Fruit fly (Drosophila melanogaster) whole organism, embryonic: Measurements from ENCODE around the gene CG7739.

Experiments
- CG10267 ChIP-seq: fragments of 200-800 bp; sonication (Bioruptor generic); optimal IDR thresholded peaks from 2 replicates; lab custom pipeline; 2018; ENCODE audit warnings: missing biosample characterization, mild to moderate bottlenecking, missing genetic modification characterization, moderate library complexity
- CG10543 ChIP-seq: fragments of 200-800 bp; sonication (Bioruptor generic); optimal IDR thresholded peaks from 3 replicates; lab custom pipeline; 2017; ENCODE audit warnings: missing biosample characterization, mild to moderate bottlenecking, missing genetic modification characterization, moderate library complexity
- CG11696 ChIP-seq: fragments of 200-800 bp; sonication (Bioruptor generic); IDR thresholded peaks from 2 replicates; pipeline ENCODE4 v1.3.6; 2022; ENCODE audit warnings: missing biosample characterization, missing genetic modification characterization
- CG13123 ChIP-seq: fragments of 200-800 bp; sonication (Bioruptor generic); optimal IDR thresholded peaks from 2 replicates; lab custom pipeline; 2016; ENCODE audit warnings: missing biosample characterization, missing genetic modification characterization
- CG13287 ChIP-seq: fragments of 200-800 bp; sonication (Bioruptor generic); IDR thresholded peaks from 2 replicates; pipeline ENCODE4 v1.3.6; 2022; ENCODE audit warnings: missing biosample characterization, missing genetic modification characterization; ENCODE audit not compliant: partially characterized antibody
- CG13775 ChIP-seq: fragments of 200-800 bp; sonication (Bioruptor generic); optimal IDR thresholded peaks from 3 replicates; lab custom pipeline; 2017; ENCODE audit warnings: missing biosample characterization, mild to moderate bottlenecking, missing genetic modification characterization
- CG14014 ChIP-seq: fragments of 200-800 bp; sonication (Bioruptor generic); IDR thresholded peaks from 2 replicates; pipeline ENCODE4 v1.3.6; 2022; ENCODE audit warnings: missing biosample characterization, missing genetic modification characterization
- CG1529 ChIP-seq: fragments of 200-800 bp; sonication (Bioruptor generic); optimal IDR thresholded peaks from 3 replicates; lab custom pipeline; 2018; ENCODE audit warnings: missing biosample characterization, missing genetic modification characterization
- CG17361 ChIP-seq: fragments of 200-800 bp; sonication (Bioruptor generic); IDR thresholded peaks from 3 replicates; pipeline ENCODE4 v1.3.6; 2022; ENCODE audit warnings: missing biosample characterization, missing genetic modification characterization
- CG17385 ChIP-seq: fragments of 200-800 bp; sonication (Bioruptor generic); optimal IDR thresholded peaks from 3 replicates; lab custom pipeline; 2018; ENCODE audit warnings: missing biosample characterization, mild to moderate bottlenecking, missing genetic modification characterization
- CG17829 ChIP-seq: fragments of 200-800 bp; optimal IDR thresholded peaks from 2 replicates; lab custom pipeline; 2019; ENCODE audit warnings: missing biosample characterization, mild to moderate bottlenecking, missing genetic modification characterization, moderate library complexity
- CG18599 ChIP-seq: fragments of 200-800 bp; sonication (Bioruptor generic); optimal IDR thresholded peaks from 3 replicates; lab custom pipeline; 2017; ENCODE audit warnings: missing biosample characterization, missing genetic modification characterization, mild to moderate bottlenecking, moderate library complexity, missing genetic modification reagents
- CG31224 ChIP-seq: fragments of 200-800 bp; sonication (Bioruptor generic); IDR thresholded peaks from 2 replicates; pipeline ENCODE4 v1.3.6; 2022; ENCODE audit warnings: missing biosample characterization, missing genetic modification characterization
- CG31441 ChIP-seq: fragments of 200-800 bp; sonication (Bioruptor generic); IDR thresholded peaks from 2 replicates; pipeline ENCODE4 v1.3.6; 2022; ENCODE audit warnings: missing biosample characterization, missing genetic modification characterization
- CG32532 ChIP-seq: fragments of 200-800 bp; sonication (Bioruptor generic); IDR thresholded peaks from 2 replicates; pipeline ENCODE4 v1.3.6; 2022; ENCODE audit warnings: missing biosample characterization, missing genetic modification characterization
- CG3407 ChIP-seq: fragments of 200-800 bp; sonication (Bioruptor generic); optimal IDR thresholded peaks from 2 replicates; lab custom pipeline; 2018; ENCODE audit warnings: missing biosample characterization, mild to moderate bottlenecking, missing genetic modification characterization
- CG5953 ChIP-seq: fragments of 200-800 bp; sonication (Bioruptor generic); IDR thresholded peaks from 2 replicates; pipeline ENCODE4 v1.3.6; 2022; ENCODE audit warnings: missing biosample characterization, missing genetic modification characterization
- CG6254 ChIP-seq: fragments of 200-800 bp; sonication (Bioruptor generic); optimal IDR thresholded peaks from 3 replicates; lab custom pipeline; 2017; ENCODE audit warnings: mild to moderate bottlenecking, missing biosample characterization, missing genetic modification reagents, missing genetic modification characterization
- CG6689 ChIP-seq: fragments of 200-800 bp; sonication (Bioruptor generic); IDR thresholded peaks from 2 replicates; pipeline ENCODE4 v1.3.6; 2022; ENCODE audit warnings: missing biosample characterization, missing genetic modification characterization
- CG6813 ChIP-seq: fragments of 200-800 bp; sonication (Bioruptor generic); optimal IDR thresholded peaks from 2 replicates; lab custom pipeline; 2017; ENCODE audit warnings: missing biosample characterization, missing genetic modification characterization, mild to moderate bottlenecking, moderate library complexity, missing genetic modification reagents
- CG7271 ChIP-seq: fragments of 200-800 bp; sonication (Bioruptor generic); optimal IDR thresholded peaks from 2 replicates; lab custom pipeline; 2018; ENCODE audit warnings: missing biosample characterization, mild to moderate bottlenecking, missing genetic modification characterization, moderate library complexity
- Doc2 ChIP-seq: fragments of 200-800 bp; sonication (Bioruptor generic); IDR thresholded peaks from 2 replicates; pipeline ENCODE4 v1.3.6; 2022; ENCODE audit warnings: missing biosample characterization, missing genetic modification characterization
- E2f2 ChIP-seq: fragments of 200-800 bp; sonication (Bioruptor generic); IDR thresholded peaks from 2 replicates; pipeline ENCODE4 v1.3.6; 2022; ENCODE audit warnings: missing biosample characterization, missing genetic modification characterization
- HLH3B ChIP-seq: fragments of 200-800 bp; sonication (Bioruptor generic); IDR thresholded peaks from 2 replicates; pipeline ENCODE4 v1.3.6; 2022; ENCODE audit warnings: missing biosample characterization, missing genetic modification characterization
- HLH54F ChIP-seq: fragments of 200-800 bp; sonication (Bioruptor generic); optimal IDR thresholded peaks from 3 replicates; lab custom pipeline; 2016; ENCODE audit warnings: missing biosample characterization, missing genetic modification characterization
- Meics ChIP-seq: fragments of 200-800 bp; sonication (Bioruptor generic); optimal IDR thresholded peaks from 2 replicates; lab custom pipeline; 2017; ENCODE audit warnings: missing biosample characterization, mild to moderate bottlenecking, missing genetic modification characterization
- Nf-YA ChIP-seq: fragments of 200-800 bp; sonication (Bioruptor generic); IDR thresholded peaks from 2 replicates; pipeline ENCODE4 v1.3.6; 2022; ENCODE audit warnings: missing biosample characterization, missing genetic modification characterization
- PHDP ChIP-seq: fragments of 200-800 bp; sonication (Bioruptor generic); optimal IDR thresholded peaks from 3 replicates; lab custom pipeline; 2018; ENCODE audit warnings: missing biosample characterization, mild to moderate bottlenecking, missing genetic modification characterization, moderate library complexity
- Ptx1 ChIP-seq: fragments of 200-800 bp; sonication (Bioruptor generic); IDR thresholded peaks from 2 replicates; pipeline ENCODE4 v1.3.6; 2022; ENCODE audit warnings: missing biosample characterization, missing genetic modification characterization
- Sox100B ChIP-seq: fragments of 200-800 bp; sonication (Bioruptor generic); optimal IDR thresholded peaks from 3 replicates; lab custom pipeline; 2018; ENCODE audit warnings: missing biosample characterization, mild to moderate bottlenecking, missing genetic modification characterization
- Sox102F ChIP-seq: fragments of 200-800 bp; sonication (Bioruptor generic); optimal IDR thresholded peaks from 2 replicates; lab custom pipeline; 2018; ENCODE audit warnings: missing biosample characterization, mild to moderate bottlenecking, missing genetic modification characterization, moderate library complexity
- Vsx1 ChIP-seq: fragments of 200-800 bp; sonication (Bioruptor generic); optimal IDR thresholded peaks from 2 replicates; lab custom pipeline; 2017; ENCODE audit warnings: missing biosample characterization, mild to moderate bottlenecking, missing genetic modification characterization, missing genetic modification reagents
- ap ChIP-seq: fragments of 200-800 bp; sonication (Bioruptor generic); IDR thresholded peaks from 2 replicates; pipeline ENCODE4 v1.3.6; 2022; ENCODE audit warnings: missing biosample characterization, missing genetic modification characterization
- ash1 ChIP-seq: fragments of 200-800 bp; sonication (Bioruptor generic); optimal IDR thresholded peaks from 2 replicates; lab custom pipeline; 2018; ENCODE audit warnings: missing biosample characterization, mild to moderate bottlenecking, missing genetic modification characterization
- bcd ChIP-seq: fragments of 200-800 bp; sonication (Bioruptor generic); optimal IDR thresholded peaks from 2 replicates; lab custom pipeline; 2017; ENCODE audit warnings: missing biosample characterization, mild to moderate bottlenecking, missing genetic modification characterization
- cg ChIP-seq: fragments of 200-800 bp; sonication (Bioruptor generic); optimal IDR thresholded peaks from 3 replicates; lab custom pipeline; 2019; ENCODE audit warnings: missing biosample characterization, mild to moderate bottlenecking, missing genetic modification characterization, moderate library complexity
- chinmo ChIP-seq: fragments of 200-800 bp; sonication (Bioruptor generic); IDR thresholded peaks from 4 replicates; pipeline ENCODE4 v1.3.6; 2022; ENCODE audit warnings: missing biosample characterization, missing genetic modification characterization; ENCODE audit not compliant: partially characterized antibody
- crc ChIP-seq: fragments of 200-800 bp; sonication (Bioruptor generic); optimal IDR thresholded peaks from 2 replicates; lab custom pipeline; 2016; ENCODE audit warnings: missing biosample characterization, missing genetic modification characterization
- gsb-n ChIP-seq: fragments of 200-800 bp; sonication (Bioruptor generic); optimal IDR thresholded peaks from 3 replicates; lab custom pipeline; 2018; ENCODE audit warnings: missing biosample characterization, mild to moderate bottlenecking, missing genetic modification characterization
- lola ChIP-seq, 3 experiments: fragments of >200 bp in 2 of 3; fragments of 200-800 bp in 1 of 3; sonication (Bioruptor generic) in 1 of 3; optimal IDR thresholded peaks; 2 replicates each; lab custom pipeline; 2017 to 2019; ENCODE audit warnings: missing biosample characterization in 3 of 3, missing genetic modification characterization in 3 of 3, mild to moderate bottlenecking in 1 of 3, moderate library complexity in 1 of 3
- mam ChIP-seq: fragments of 200-800 bp; sonication (Bioruptor generic); optimal IDR thresholded peaks from 3 replicates; lab custom pipeline; 2016; ENCODE audit warnings: missing biosample characterization, missing genetic modification characterization
- nmo ChIP-seq: fragments of 200-800 bp; sonication (Bioruptor generic); optimal IDR thresholded peaks from 2 replicates; lab custom pipeline; 2018; ENCODE audit warnings: missing biosample characterization, mild to moderate bottlenecking, missing genetic modification characterization, moderate library complexity
- onecut ChIP-seq: fragments of 200-800 bp; sonication (Bioruptor generic); IDR thresholded peaks from 2 replicates; pipeline ENCODE4 v1.3.6; 2022; ENCODE audit warnings: missing biosample characterization, missing genetic modification characterization
- seq ChIP-seq: fragments of 200-800 bp; sonication (Bioruptor generic); IDR thresholded peaks from 2 replicates; pipeline ENCODE4 v1.3.6; 2022; ENCODE audit warnings: missing biosample characterization, missing genetic modification characterization
- sim ChIP-seq: fragments of 200-800 bp; sonication (Bioruptor generic); IDR thresholded peaks from 2 replicates; pipeline ENCODE4 v1.3.6; 2022; ENCODE audit warnings: missing biosample characterization, missing genetic modification characterization
- slbo ChIP-seq: fragments of 200-800 bp; sonication (Bioruptor generic); IDR thresholded peaks from 2 replicates; pipeline ENCODE4 v1.3.6; 2022; ENCODE audit warnings: missing biosample characterization, missing genetic modification characterization
- stc ChIP-seq: fragments of 200-800 bp; sonication (Bioruptor generic); IDR thresholded peaks from 2 replicates; pipeline ENCODE4 v1.3.6; 2022; ENCODE audit warnings: missing biosample characterization, missing genetic modification characterization
- tin ChIP-seq: fragments of 200-800 bp; sonication (Bioruptor generic); optimal IDR thresholded peaks from 3 replicates; lab custom pipeline; 2016; ENCODE audit warnings: missing biosample characterization, missing genetic modification characterization
- vvl ChIP-seq: fragments of 200-800 bp; sonication (Bioruptor generic); IDR thresholded peaks from 2 replicates; pipeline ENCODE4 v1.3.6; 2022; ENCODE audit warnings: missing biosample characterization, missing genetic modification characterization

The CG7739 gene

DNA sequence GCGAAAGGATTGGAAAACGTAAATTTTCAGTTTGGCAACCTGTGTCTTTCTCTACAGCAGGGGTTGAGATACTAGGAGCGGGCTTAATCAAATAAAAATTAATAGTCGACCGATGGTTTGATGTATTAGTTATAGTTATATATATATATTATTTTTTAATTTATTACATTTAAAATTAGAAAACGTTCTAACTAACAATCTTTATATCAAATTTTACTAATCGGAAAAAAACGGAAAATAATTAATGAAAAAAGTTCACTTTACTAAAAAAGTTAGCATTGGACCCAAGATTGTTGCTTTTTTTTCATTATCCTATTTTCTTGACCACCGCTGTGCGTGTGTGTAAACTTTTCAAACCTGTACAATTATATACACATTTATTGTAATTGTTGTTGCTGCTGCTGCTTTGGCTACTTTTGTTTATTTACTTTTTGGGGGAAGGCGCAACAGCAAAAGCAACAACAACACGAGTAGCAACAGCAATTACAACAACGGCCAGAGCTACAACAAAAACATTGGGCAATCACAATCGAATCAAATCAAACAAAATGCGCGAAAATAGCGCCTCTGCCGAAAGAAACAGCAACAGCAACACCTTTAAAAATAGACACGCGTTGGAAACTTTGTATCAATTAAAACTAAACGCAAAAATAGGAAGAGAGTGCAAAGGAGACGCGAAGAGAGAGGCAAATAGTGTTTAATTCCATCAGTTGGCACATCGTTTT lies 29.8 kb upstream of the CG7739 start (continued):
- TF ChIP-seq CG13287 (GFP tag; lab: Robert Waterston, UW), result no peak
- TF ChIP-seq CG17385 (GFP tag; lab: Kevin White, UChicago), result peak; percentile 52
- no peak for TF ChIP-seq mam (GFP tag; lab: Kevin White, UChicago)
- peak; percentile 73 for TF ChIP-seq nmo
- TF ChIP-seq CG13775 (GFP tag; lab: Kevin White, UChicago), result peak; percentile 46
- TF ChIP-seq crc, result no peak
- peak; percentile 81 for TF ChIP-seq CG11696
- TF ChIP-seq E2f2 (GFP tag; lab: Robert Waterston, UW), result peak; percentile 30; the same call in 1 of the 2 replicates
- no peak for TF ChIP-seq CG5953 (GFP tag; lab: Robert Waterston, UW)
- TF ChIP-seq CG31441 (GFP tag; lab: Robert Waterston, UW), result peak; percentile 78
- no peak for TF ChIP-seq CG1529 (GFP tag; lab: Kevin White, UChicago)
- no peak for TF ChIP-seq Doc2 (GFP tag; lab: Robert Waterston, UW)
- TF ChIP-seq ap, result peak; percentile 34; the same call in 1 of the 2 replicates
- TF ChIP-seq CG31224, result no peak
- TF ChIP-seq HLH3B (GFP tag; lab: Robert Waterston, UW), result peak; percentile 48
- TF ChIP-seq cg (GFP tag; lab: Kevin White, UChicago), result no peak
- TF ChIP-seq CG10267, result peak; percentile 52
- TF ChIP-seq CG14014 (GFP tag; lab: Robert Waterston, UW), result peak; percentile 21; the same call in 1 of the 2 replicates
- TF ChIP-seq CG10543 (GFP tag; lab: Kevin White, UChicago), result peak; percentile 1
- TF ChIP-seq chinmo (GFP tag; lab: Robert Waterston, UW), result no peak
- no peak for TF ChIP-seq sim (GFP tag; lab: Robert Waterston, UW)
- 0 out of 2 replicates have a peak, but pooled peaks have one; percentile 6 for TF ChIP-seq onecut
- peak; percentile 69 for TF ChIP-seq Sox102F (GFP tag; lab: Kevin White, UChicago)
- TF ChIP-seq seq (GFP tag; lab: Robert Waterston, UW), result peak; percentile 32; the same call in 1 of the 2 replicates
- peak; percentile 65 for TF ChIP-seq CG17829 (tag; lab: Kevin White, UChicago)
- TF ChIP-seq Ptx1 (GFP tag; lab: Robert Waterston, UW), result peak; percentile 48; the same call in 1 of the 2 replicates
- TF ChIP-seq Meics (GFP tag; lab: Kevin White, UChicago), result peak; percentile 76
- no peak for TF ChIP-seq CG13123 (GFP tag; lab: Kevin White, UChicago)
- TF ChIP-seq CG17361 (GFP tag; lab: Robert Waterston, UW), result peak; percentile 76
- TF ChIP-seq Nf-YA, result no peak
- peak; percentile 76 for TF ChIP-seq Sox100B (GFP tag; lab: Kevin White, UChicago)
- peak; percentile 63; the same call in 1 of the 2 replicates for TF ChIP-seq CG32532 (GFP tag; lab: Robert Waterston, UW)
- TF ChIP-seq stc (GFP tag; lab: Robert Waterston, UW), result no peak; the same call in 1 of the 2 replicates
- TF ChIP-seq CG18599 (GFP tag; lab: Kevin White, UChicago), result peak; percentile 62
- TF ChIP-seq vvl (GFP tag; lab: Robert Waterston, UW), result 0 out of 2 replicates have a peak, but pooled peaks have one; percentile 36
- TF ChIP-seq CG6813, result peak; percentile 40
- no peak for TF ChIP-seq ash1
- peak; percentile 54 for TF ChIP-seq CG6689 (GFP tag; lab: Robert Waterston, UW)
- peak; percentile 34 for TF ChIP-seq Vsx1 (GFP tag; lab: Kevin White, UChicago)
- TF ChIP-seq gsb-n (tag; lab: Kevin White, UChicago), result peak; percentile 25
- TF ChIP-seq PHDP (tag; lab: Kevin White, UChicago), result peak; percentile 75
- peak; percentile 18 for TF ChIP-seq CG3407 (GFP tag; lab: Kevin White, UChicago)
- TF ChIP-seq CG7271 (tag; lab: Kevin White, UChicago), result peak; percentile 31
- peak; percentile 17 for TF ChIP-seq tin (GFP tag; lab: Kevin White, UChicago)
- peak; percentile 13 for TF ChIP-seq HLH54F (GFP tag; lab: Kevin White, UChicago)
- TF ChIP-seq bcd (GFP tag; lab: Kevin White, UChicago), result peak; percentile 54
- TF ChIP-seq slbo (GFP tag; lab: Robert Waterston, UW), result peak; percentile 50; the same call in 1 of the 2 replicates
- peak; percentile 24 for TF ChIP-seq CG6254 (GFP tag; lab: Kevin White, UChicago)
- peak in 1 of 3 experiments; percentile 29 for TF ChIP-seq lola (GFP tag; optimal IDR thresholded peaks at IDR 0.05; lab: Kevin White, UChicago)
